Worm (Caenorhabditis elegans) whole organism, L3 larva: ENCODE measurements around the gene F54D10.9.

Experiments
- egl-27 ChIP-seq: sonication (generic microtip); optimal IDR thresholded peaks from 4 replicates; lab custom pipeline; 2017; ENCODE audit warnings: missing biosample characterization, missing genetic modification reagents, missing genetic modification characterization
- nhr-77 ChIP-seq: fragments of 150-350 bp; optimal IDR thresholded peaks from 2 replicates; lab custom pipeline; 2014; ENCODE audit warnings: missing biosample characterization, missing genetic modification characterization

ce11 chrII:3827801-3828200, 4.5 kb downstream of the F54D10.9 start, which contains the start of gene F54D10.8:
- TF ChIP-seq nhr-77: no peak
- TF ChIP-seq egl-27 (tag; lab: Kevin White, UChicago): no peak
